Fruit fly (Drosophila melanogaster): ENCODE measurements around the gene CG16704.

DNA sequence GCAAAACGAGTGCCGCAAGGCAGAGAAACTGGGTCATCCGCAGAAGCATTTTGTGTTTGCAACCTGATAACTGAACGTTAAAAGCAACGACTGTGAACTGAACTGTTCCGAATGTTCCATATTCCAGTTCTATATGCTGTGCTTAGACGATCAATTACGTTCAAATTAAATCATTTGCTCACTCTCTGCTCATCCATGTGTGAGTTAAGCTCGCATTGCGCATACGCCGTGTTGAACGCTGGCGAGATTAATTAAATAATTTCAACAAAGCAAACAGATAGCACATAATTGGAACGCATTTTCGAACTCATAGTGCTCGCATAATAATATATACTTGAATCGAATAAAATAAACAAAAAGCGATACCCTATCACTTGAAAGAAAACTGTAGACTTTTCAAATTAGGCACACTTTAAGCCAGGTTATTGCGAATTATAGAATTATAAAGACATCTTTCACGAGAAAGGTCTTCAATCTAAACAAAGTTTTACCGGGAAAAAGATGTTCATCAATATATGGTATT, 6.7 kb upstream of the CG16704 start, which contains the start of the genes CG10031 and CG42464:
- TF ChIP-seq CG13894 (tag; optimal IDR thresholded peaks at IDR 0.05) (no peak), D19B (GFP tag; optimal IDR thresholded peaks at IDR 0.05) (no peak), E2f1 (GFP tag; IDR thresholded peaks at IDR 0.05) (no peak), Hmx (GFP tag; optimal IDR thresholded peaks at IDR 0.05) (no peak), CG18476 (GFP tag; optimal IDR thresholded peaks at IDR 0.05) (no peak), ftz-f1 (GFP tag; optimal IDR thresholded peaks at IDR 0.05) (no peak), gcm2 (GFP tag; optimal IDR thresholded peaks at IDR 0.05) (no peak), CG34224 (GFP tag; IDR thresholded peaks at IDR 0.05; ENCODE audit: partially characterized antibody) (no peak), grn (GFP tag; optimal IDR thresholded peaks at IDR 0.05) (no peak), CG17612 (GFP tag; IDR thresholded peaks at IDR 0.05) (no peak), maf-S (GFP tag; optimal IDR thresholded peaks at IDR 0.05) (no peak), BtbVII (GFP tag; optimal IDR thresholded peaks at IDR 0.05) (no peak), Aef1 (GFP tag; IDR thresholded peaks at IDR 0.05) (no peak)

All from whole organism, embryonic.